Fruit fly (Drosophila melanogaster): ENCODE measurements around the gene Ho.
A peak's percentile ranks its signal among the peaks of the same experiment; 100 is the strongest.

Ho gene

DNA sequence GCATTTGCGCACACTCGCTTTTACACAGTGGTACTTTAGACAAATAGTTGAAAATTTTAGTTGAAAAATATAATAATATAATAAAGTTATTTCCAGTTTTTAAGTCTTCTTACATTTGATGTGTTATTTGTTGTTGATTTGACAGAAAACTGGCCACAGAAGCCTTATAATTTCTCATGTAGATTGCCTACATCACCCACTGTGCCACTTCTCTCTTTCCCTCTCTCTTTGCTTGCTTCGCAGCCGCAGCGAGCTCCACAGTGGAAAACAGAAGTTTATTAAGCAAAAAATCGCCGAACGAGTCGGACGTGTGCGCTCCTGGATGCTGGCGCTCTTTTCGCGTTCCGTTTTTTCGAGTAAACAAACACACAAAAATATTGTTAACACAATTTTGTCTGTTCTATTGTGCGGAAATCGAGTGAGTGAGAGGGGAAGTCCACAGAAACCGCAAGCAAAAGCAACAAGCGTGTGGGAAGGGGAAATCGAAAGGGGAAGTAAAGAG lies 23.6 kb upstream of the Ho start, which contains the start of gene CG42327 (continued):
- TF ChIP-seq HmgD (GFP tag; optimal IDR thresholded peaks at IDR 0.05) (peak; percentile 58), CG17385 (GFP tag; optimal IDR thresholded peaks at IDR 0.05) (peak; percentile 91), CG8388 (GFP tag; optimal IDR thresholded peaks at IDR 0.05) (peak; percentile 97), CG3726 (GFP tag; IDR thresholded peaks at IDR 0.05) (peak; percentile 93), CG30403 (GFP tag; optimal IDR thresholded peaks at IDR 0.05) (peak; percentile 94), gcm (GFP tag; optimal IDR thresholded peaks at IDR 0.05) (peak; percentile 96), Adf1 (GFP tag; IDR thresholded peaks at IDR 0.05) (peak; percentile 68), stc (GFP tag; IDR thresholded peaks at IDR 0.05) (peak; percentile 98), CG15514 (GFP tag; optimal IDR thresholded peaks at IDR 0.05) (peak; percentile 84), CG7786 (GFP tag; optimal IDR thresholded peaks at IDR 0.05) (peak; percentile 63), Opbp (GFP tag; IDR thresholded peaks at IDR 0.05; ENCODE audit: partially characterized antibody) (0 out of 3 replicates have a peak, but pooled peaks have one; percentile 43), BtbVII (GFP tag; optimal IDR thresholded peaks at IDR 0.05) (peak; percentile 93), CG18619 (GFP tag; optimal IDR thresholded peaks at IDR 0.05) (peak; percentile 88), Blimp-1 (GFP tag; optimal IDR thresholded peaks at IDR 0.05) (peak; percentile 97), Max (GFP tag; optimal IDR thresholded peaks at IDR 0.05) (peak; percentile 91), ro (GFP tag; IDR thresholded peaks at IDR 0.05) (peak; percentile 84), jumu (GFP tag; optimal IDR thresholded peaks at IDR 0.05) (peak; percentile 84), CG12236 (GFP tag; optimal IDR thresholded peaks at IDR 0.05) (peak; percentile 42), Pdp1 (GFP tag; optimal IDR thresholded peaks at IDR 0.05) (peak; percentile 60 to 73), tx (GFP tag; optimal IDR thresholded peaks at IDR 0.05) (peak; percentile 24), HLH4C (GFP tag; IDR thresholded peaks at IDR 0.05; ENCODE audit: partially characterized antibody) (peak; percentile 41; the same call in 2 of the 3 replicates), sim (GFP tag; IDR thresholded peaks at IDR 0.05) (peak; percentile 94), BEAF-32 (GFP tag; optimal IDR thresholded peaks at IDR 0.05) (no peak), kay (GFP tag; optimal IDR thresholded peaks at IDR 0.05) (peak; percentile 82), CG9609 (GFP tag; optimal IDR thresholded peaks at IDR 0.05) (peak; percentile 79), pros (GFP tag; optimal IDR thresholded peaks at IDR 0.05) (no peak), CG6175 (GFP tag; IDR thresholded peaks at IDR 0.05) (peak; percentile 78; the same call in 2 of the 3 replicates), Bdp1 (GFP tag; optimal IDR thresholded peaks at IDR 0.05) (peak; percentile 83), Gsc (GFP tag; IDR thresholded peaks at IDR 0.05) (peak; percentile 67), da (GFP tag; optimal IDR thresholded peaks at IDR 0.05) (peak; percentile 10), so (GFP tag; IDR thresholded peaks at IDR 0.05) (peak; percentile 95), phol (tag; optimal IDR thresholded peaks at IDR 0.05) (peak; percentile 94), Doc2 (GFP tag; IDR thresholded peaks at IDR 0.05) (peak; percentile 85), Taf1 (GFP tag; IDR thresholded peaks at IDR 0.05) (peak; percentile 58; the same call in 1 of the 2 replicates), ap (GFP tag; IDR thresholded peaks at IDR 0.05) (peak; percentile 93), CG12299 (tag; optimal IDR thresholded peaks at IDR 0.05) (peak; percentile 91), TFAM (GFP tag; optimal IDR thresholded peaks at IDR 0.05) (peak; percentile 72), wor (GFP tag; IDR thresholded peaks at IDR 0.05) (peak; percentile 93), CG10274 (GFP tag; optimal IDR thresholded peaks at IDR 0.05) (peak; percentile 70), Fer3 (tag; optimal IDR thresholded peaks at IDR 0.05) (peak; percentile 87), Jarid2 (GFP tag; optimal IDR thresholded peaks at IDR 0.05) (peak; percentile 89), tap (tag; optimal IDR thresholded peaks at IDR 0.05) (peak; percentile 93), CG8290 (GFP tag; optimal IDR thresholded peaks at IDR 0.05) (peak; percentile 80), CG8290 (tag; optimal IDR thresholded peaks at IDR 0.05) (peak; percentile 23 to 74), odd (GFP tag; optimal IDR thresholded peaks at IDR 0.05) (peak; percentile 90), Med (GFP tag) (peak; percentile 96), CG2712 (tag; optimal IDR thresholded peaks at IDR 0.05) (peak; percentile 98), tio (GFP tag; optimal IDR thresholded peaks at IDR 0.05) (peak; percentile 92), D19B (GFP tag; optimal IDR thresholded peaks at IDR 0.05) (peak; percentile 68), CG10209 (GFP tag; optimal IDR thresholded peaks at IDR 0.05) (peak; percentile 95)
